Fruit fly (Drosophila melanogaster) whole organism, adult: ENCODE data around the gene CG15152.

Experiments used
- CG1620 ChIP-seq: fragments of 200-800 bp; sonication (Bioruptor generic); optimal IDR thresholded peaks from 2 replicates; lab custom pipeline; 2016; ENCODE audit warnings: missing biosample characterization, missing genetic modification characterization
- bab1 ChIP-seq: fragments of 200-800 bp; sonication (Bioruptor generic); optimal IDR thresholded peaks from 3 replicates; lab custom pipeline; 2019; ENCODE audit warnings: missing biosample characterization, mild to moderate bottlenecking, missing genetic modification characterization, moderate library complexity
- kay ChIP-seq: fragments of 200-800 bp; sonication (Bioruptor generic); peaks from one replicate; lab custom pipeline; 2016; ENCODE audit warnings: missing biosample characterization, missing genetic modification characterization, borderline replicate concordance

DNA sequence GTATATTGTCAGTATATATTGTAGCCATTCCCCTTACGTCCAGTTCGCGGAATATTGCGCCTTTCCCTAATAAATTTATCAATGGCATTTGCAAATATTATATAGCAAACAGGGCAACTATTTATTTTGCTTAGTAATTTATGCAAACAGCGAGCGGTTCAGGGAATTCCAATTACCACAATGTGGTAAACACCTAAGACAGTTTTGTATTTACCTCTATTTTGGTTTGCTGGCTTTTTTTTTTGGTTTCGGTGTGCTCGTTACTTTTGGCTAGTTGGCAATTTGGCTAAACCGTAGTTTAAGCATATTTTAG is 37.4 kb downstream of the CG15152 start:
- TF ChIP-seq CG1620 (peak; percentile 31), bab1 (GFP tag; lab: Kevin White, UChicago) (no peak), kay (GFP tag; lab: Kevin White, UChicago) (no peak)
